Fruit fly (Drosophila melanogaster): Measurements from ENCODE around the gene Nak.
A peak's percentile ranks its signal among the peaks of the same experiment; 100 is the strongest.

DNA sequence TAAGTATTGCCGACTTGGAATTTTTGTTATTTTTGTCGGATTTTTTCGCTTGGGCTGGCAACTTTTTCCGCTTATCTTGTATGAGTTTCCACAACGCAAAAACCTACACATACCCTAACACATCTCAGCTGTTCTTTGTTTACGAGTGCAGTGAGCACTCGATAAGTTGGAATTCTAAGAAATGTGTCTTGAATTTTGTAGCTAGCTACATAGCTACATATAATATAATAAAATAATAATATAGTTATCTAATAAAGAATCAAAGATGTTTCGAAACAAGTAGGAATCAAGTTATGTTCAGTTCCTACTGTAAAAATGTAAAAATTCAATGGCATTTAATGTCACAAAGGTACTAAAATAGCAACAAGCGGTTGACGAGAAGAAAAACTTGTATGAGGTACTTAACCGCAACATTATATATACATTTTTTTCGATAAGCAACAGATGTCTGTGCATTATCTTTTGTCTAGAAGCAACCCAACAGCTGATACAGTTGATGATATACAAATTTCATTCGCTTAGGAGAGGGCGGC lies 11.3 kb downstream of the Nak start, which contains the start of gene Bhmt:
- TF ChIP-seq Ets98B (GFP tag; IDR thresholded peaks at IDR 0.05) (peak; percentile 85), rn (GFP tag; IDR thresholded peaks at IDR 0.05) (peak; percentile 69; the same call in 1 of the 2 replicates), CG10348 (GFP tag; IDR thresholded peaks at IDR 0.05) (no peak), EcR (GFP tag; optimal IDR thresholded peaks at IDR 0.05) (peak; percentile 90)
